Fruit fly (Drosophila melanogaster): ENCODE results near the gene Slbp.

The Slbp gene

DNA sequence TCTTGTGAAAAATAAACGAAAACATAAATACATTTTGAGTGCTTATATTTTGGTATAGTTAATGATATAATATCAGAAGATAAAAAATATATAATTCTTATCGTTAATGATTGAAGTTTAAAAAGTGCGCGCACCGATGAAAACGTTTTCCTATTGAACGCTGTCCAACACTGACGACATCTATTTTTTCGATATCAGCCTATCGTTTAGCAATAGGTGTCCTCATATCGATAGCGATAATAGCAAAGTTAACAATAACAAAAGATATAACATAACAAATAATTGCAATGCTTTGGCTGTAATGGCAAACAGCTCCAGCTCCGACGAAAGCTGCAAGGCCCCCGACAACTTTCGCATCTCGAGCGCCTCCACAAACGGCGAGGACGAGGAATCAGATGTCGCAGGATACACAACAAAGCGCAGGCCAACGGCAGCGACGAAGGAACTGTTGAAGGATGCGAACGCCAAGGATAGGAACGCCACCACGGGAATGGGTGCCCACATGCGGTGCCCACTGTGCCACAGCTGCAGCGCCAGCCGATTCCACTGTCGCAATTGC lies 36.8 kb downstream of the Slbp start, which contains the start of gene Atg14 (continued):
- peak; percentile 22 for TF ChIP-seq lilli (GFP tag; optimal IDR thresholded peaks at IDR 0.05)
- no peak for TF ChIP-seq ara (GFP tag; IDR thresholded peaks at IDR 0.05)
- TF ChIP-seq Pdp1 (GFP tag; optimal IDR thresholded peaks at IDR 0.05), result peak in 1 of 2 experiments; percentile 52
- no peak for TF ChIP-seq p53 (GFP tag; optimal IDR thresholded peaks at IDR 0.05)
- no peak for TF ChIP-seq br (optimal IDR thresholded peaks at IDR 0.05)
- no peak for TF ChIP-seq wor (GFP tag; IDR thresholded peaks at IDR 0.05)
- TF ChIP-seq HLHmδ (GFP tag; optimal IDR thresholded peaks at IDR 0.05), result no peak
- no peak for TF ChIP-seq CG6765 (GFP tag; optimal IDR thresholded peaks at IDR 0.05)
- peak; percentile 83 for TF ChIP-seq trem (tag; optimal IDR thresholded peaks at IDR 0.05)
- no peak for TF ChIP-seq danr (GFP tag; IDR thresholded peaks at IDR 0.05)
- TF ChIP-seq HLH4C (GFP tag; IDR thresholded peaks at IDR 0.05; ENCODE audit: partially characterized antibody), result peak; percentile 98
- TF ChIP-seq tll (GFP tag; optimal IDR thresholded peaks at IDR 0.05), result no peak
- no peak for TF ChIP-seq zfh2 (GFP tag; optimal IDR thresholded peaks at IDR 0.05)
- no peak for TF ChIP-seq kay (GFP tag; optimal IDR thresholded peaks at IDR 0.05)
- TF ChIP-seq CG9932 (GFP tag; IDR thresholded peaks at IDR 0.05), result peak; percentile 33; the same call in 1 of the 2 replicates
- TF ChIP-seq CG30431 (GFP tag; optimal IDR thresholded peaks at IDR 0.05), result no peak
- no peak for TF ChIP-seq Asciz (GFP tag; optimal IDR thresholded peaks at IDR 0.05)
- TF ChIP-seq gcm (GFP tag; optimal IDR thresholded peaks at IDR 0.05), result peak; percentile 4
- no peak for TF ChIP-seq CG10543 (GFP tag; optimal IDR thresholded peaks at IDR 0.05)
- no peak for TF ChIP-seq CG14014 (GFP tag; IDR thresholded peaks at IDR 0.05)
- TF ChIP-seq Deaf1 (tag; optimal IDR thresholded peaks at IDR 0.05), result no peak
- peak; percentile 37 for TF ChIP-seq Fer1 (GFP tag; optimal IDR thresholded peaks at IDR 0.05)
- TF ChIP-seq CG10209 (GFP tag; optimal IDR thresholded peaks at IDR 0.05), result no peak
- TF ChIP-seq jumu (GFP tag; optimal IDR thresholded peaks at IDR 0.05), result no peak
- TF ChIP-seq zen (tag; optimal IDR thresholded peaks at IDR 0.05), result no peak
- no peak for TF ChIP-seq dysf (GFP tag; IDR thresholded peaks at IDR 0.05)

DNA sequence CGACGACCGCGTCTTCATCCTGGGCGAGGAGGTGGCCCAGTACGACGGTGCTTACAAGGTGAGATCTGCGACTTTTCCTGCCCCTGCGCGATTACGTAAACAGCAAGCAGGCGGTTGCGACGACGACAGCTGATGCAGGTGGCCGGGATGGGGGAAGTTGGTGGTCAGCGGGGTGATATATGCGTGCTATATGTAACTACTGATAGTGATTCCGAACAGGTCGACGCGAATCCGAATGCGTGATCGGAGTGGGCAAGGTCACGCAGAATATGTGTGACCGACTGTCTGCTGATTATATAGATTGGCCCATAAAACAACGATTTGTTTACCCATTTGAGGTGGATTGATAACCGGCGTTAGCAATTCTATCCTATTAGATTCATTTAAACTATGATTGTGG lies 39.7 kb downstream of the Slbp start:
- TF ChIP-seq crp (GFP tag; optimal IDR thresholded peaks at IDR 0.05), result peak in 1 of 2 experiments; percentile 3
- TF ChIP-seq CG13894 (tag; optimal IDR thresholded peaks at IDR 0.05), result no peak
- TF ChIP-seq Bgb (GFP tag; IDR thresholded peaks at IDR 0.05; ENCODE audit: partially characterized antibody), result 0 out of 2 replicates have a peak, but pooled peaks have one; percentile 10
- peak; percentile 69 for TF ChIP-seq mirr (GFP tag; optimal IDR thresholded peaks at IDR 0.05)
- TF ChIP-seq cwo (GFP tag; optimal IDR thresholded peaks at IDR 0.05), result peak; percentile 6
- TF ChIP-seq ftz-f1 (GFP tag; optimal IDR thresholded peaks at IDR 0.05), result peak; percentile 52
- TF ChIP-seq Deaf1 (tag; optimal IDR thresholded peaks at IDR 0.05), result peak; percentile 56
- TF ChIP-seq CG6683 (GFP tag; optimal IDR thresholded peaks at IDR 0.05), result no peak
- TF ChIP-seq CG34376 (GFP tag; optimal IDR thresholded peaks at IDR 0.05), result peak; percentile 72
- TF ChIP-seq Sin3A (optimal IDR thresholded peaks at IDR 0.05), result no peak
- TF ChIP-seq Camta (GFP tag; optimal IDR thresholded peaks at IDR 0.05), result no peak
- no peak for TF ChIP-seq peb (GFP tag; IDR thresholded peaks at IDR 0.05)
- TF ChIP-seq Hr51 (GFP tag; optimal IDR thresholded peaks at IDR 0.05), result no peak
- TF ChIP-seq shn (GFP tag; optimal IDR thresholded peaks at IDR 0.05), result no peak
- TF ChIP-seq exex (tag; optimal IDR thresholded peaks at IDR 0.05), result peak; percentile 62
- TF ChIP-seq crol (GFP tag; IDR thresholded peaks at IDR 0.05), result peak; percentile 68
- TF ChIP-seq CG7987 (GFP tag; optimal IDR thresholded peaks at IDR 0.05), result peak; percentile 77
- peak; percentile 57 for TF ChIP-seq CG8478 (optimal IDR thresholded peaks at IDR 0.05)
- TF ChIP-seq gsb (GFP tag; IDR thresholded peaks at IDR 0.05), result no peak
- TF ChIP-seq Pdp1 (GFP tag; optimal IDR thresholded peaks at IDR 0.05), result peak in 1 of 2 experiments; percentile 97
- TF ChIP-seq ERR (GFP tag; optimal IDR thresholded peaks at IDR 0.05), result peak; percentile 31
- TF ChIP-seq sug (tag; optimal IDR thresholded peaks at IDR 0.05), result peak; percentile 42

Measured in whole organism, embryonic.